Fruit fly (Drosophila melanogaster): Measurements from ENCODE around the gene mei-P26.

Gene mei-P26

dm6 chrX:9163110-9163509 is at the start of gene mei-P26:
TSS of gene mei-P26 (plus strand) at chrX:9163255.
- no peak for TF ChIP-seq tj (GFP tag; optimal IDR thresholded peaks at IDR 0.05)
- TF ChIP-seq bab1 (GFP tag; optimal IDR thresholded peaks at IDR 0.05), result peak; percentile 79
- no peak for TF ChIP-seq Clk (GFP tag; optimal IDR thresholded peaks at IDR 0.05)
- peak; percentile 11 for TF ChIP-seq ovo (GFP tag; optimal IDR thresholded peaks at IDR 0.05)
- no peak for TF ChIP-seq CG33017 (tag; optimal IDR thresholded peaks at IDR 0.05)
- no peak for TF ChIP-seq CG5204 (GFP tag; optimal IDR thresholded peaks at IDR 0.05)
- no peak for TF ChIP-seq cic (GFP tag; optimal IDR thresholded peaks at IDR 0.05)
- TF ChIP-seq CG7101 (tag; optimal IDR thresholded peaks at IDR 0.05), result no peak
- TF ChIP-seq cnc (optimal IDR thresholded peaks at IDR 0.05), result no peak
- TF ChIP-seq Crg-1 (GFP tag; optimal IDR thresholded peaks at IDR 0.05), result peak; percentile 10
- no peak for TF ChIP-seq CG1620 (GFP tag; optimal IDR thresholded peaks at IDR 0.05)
- TF ChIP-seq CG11617 (GFP tag; optimal IDR thresholded peaks at IDR 0.05), result no peak
- peak; percentile 37 for TF ChIP-seq Mnt (GFP tag; optimal IDR thresholded peaks at IDR 0.05)
- TF ChIP-seq kay (GFP tag; ENCODE audit: borderline replicate concordance), result no peak
- no peak for TF ChIP-seq toe (GFP tag; optimal IDR thresholded peaks at IDR 0.05)
- peak; percentile 37 for TF ChIP-seq CG14711 (tag; optimal IDR thresholded peaks at IDR 0.05)

- TF ChIP-seq bab1 (GFP tag; optimal IDR thresholded peaks at IDR 0.05) (no peak), Hr96 (GFP tag; optimal IDR thresholded peaks at IDR 0.05) (no peak), CG7101 (tag; optimal IDR thresholded peaks at IDR 0.05) (no peak), kay (GFP tag; ENCODE audit: borderline replicate concordance) (no peak), CG5204 (GFP tag; optimal IDR thresholded peaks at IDR 0.05) (no peak), toe (GFP tag; optimal IDR thresholded peaks at IDR 0.05) (no peak), CG14711 (tag; optimal IDR thresholded peaks at IDR 0.05) (no peak), Clk (GFP tag; optimal IDR thresholded peaks at IDR 0.05) (no peak), cic (GFP tag; optimal IDR thresholded peaks at IDR 0.05) (no peak)
Measured at dm6 chrX:9117831-9118230, 45.2 kb upstream of the mei-P26 start.

- TF ChIP-seq pad (GFP tag; optimal IDR thresholded peaks at IDR 0.05) (no peak), CG7101 (tag; optimal IDR thresholded peaks at IDR 0.05) (no peak), CG1620 (GFP tag; optimal IDR thresholded peaks at IDR 0.05) (no peak), Clk (GFP tag; optimal IDR thresholded peaks at IDR 0.05) (no peak), CG12768 (GFP tag; optimal IDR thresholded peaks at IDR 0.05) (no peak), Crg-1 (GFP tag; optimal IDR thresholded peaks at IDR 0.05) (no peak), cnc (optimal IDR thresholded peaks at IDR 0.05) (no peak), Hr96 (GFP tag; optimal IDR thresholded peaks at IDR 0.05) (no peak), cic (GFP tag; optimal IDR thresholded peaks at IDR 0.05) (no peak), CG33017 (tag; optimal IDR thresholded peaks at IDR 0.05) (no peak), tj (GFP tag; optimal IDR thresholded peaks at IDR 0.05) (no peak), CG7045 (GFP tag; optimal IDR thresholded peaks at IDR 0.05) (no peak), bab1 (GFP tag; optimal IDR thresholded peaks at IDR 0.05) (no peak), kay (GFP tag; ENCODE audit: borderline replicate concordance) (no peak), ovo (GFP tag; optimal IDR thresholded peaks at IDR 0.05) (no peak), Mnt (GFP tag; optimal IDR thresholded peaks at IDR 0.05) (no peak), CG11617 (GFP tag; optimal IDR thresholded peaks at IDR 0.05) (no peak)
Measured at dm6 chrX:9118961-9119633, 44.0 kb upstream of the mei-P26 start.

- no peak for TF ChIP-seq Hr96 (GFP tag; optimal IDR thresholded peaks at IDR 0.05)
Measured at dm6 chrX:9119671-9120364, 43.2 kb upstream of the mei-P26 start.

dm6 chrX:9120828-9121754 is 42.0 kb upstream of the mei-P26 start:
- TF ChIP-seq bab1 (GFP tag; optimal IDR thresholded peaks at IDR 0.05) (peak; percentile 17), CG14711 (tag; optimal IDR thresholded peaks at IDR 0.05) (peak; percentile 32), CG7045 (GFP tag; optimal IDR thresholded peaks at IDR 0.05) (no peak), ovo (GFP tag; optimal IDR thresholded peaks at IDR 0.05) (no peak)

- TF ChIP-seq toe (GFP tag; optimal IDR thresholded peaks at IDR 0.05) (no peak), CG11617 (GFP tag; optimal IDR thresholded peaks at IDR 0.05) (no peak), kay (GFP tag; ENCODE audit: borderline replicate concordance) (no peak), CG33017 (tag; optimal IDR thresholded peaks at IDR 0.05) (no peak), Clk (GFP tag; optimal IDR thresholded peaks at IDR 0.05) (no peak), Crg-1 (GFP tag; optimal IDR thresholded peaks at IDR 0.05) (no peak), ovo (GFP tag; optimal IDR thresholded peaks at IDR 0.05) (no peak), CG7101 (tag; optimal IDR thresholded peaks at IDR 0.05) (no peak), CG7045 (GFP tag; optimal IDR thresholded peaks at IDR 0.05) (no peak), pad (GFP tag; optimal IDR thresholded peaks at IDR 0.05) (no peak), cic (GFP tag; optimal IDR thresholded peaks at IDR 0.05) (no peak), CG5204 (GFP tag; optimal IDR thresholded peaks at IDR 0.05) (no peak), tj (GFP tag; optimal IDR thresholded peaks at IDR 0.05) (no peak), Hr96 (GFP tag; optimal IDR thresholded peaks at IDR 0.05) (no peak), CG1620 (GFP tag; optimal IDR thresholded peaks at IDR 0.05) (no peak), CG12768 (GFP tag; optimal IDR thresholded peaks at IDR 0.05) (no peak), Mnt (GFP tag; optimal IDR thresholded peaks at IDR 0.05) (no peak), cnc (optimal IDR thresholded peaks at IDR 0.05) (no peak), CG14711 (tag; optimal IDR thresholded peaks at IDR 0.05) (no peak)
Measured at dm6 chrX:9122492-9122891, 40.6 kb upstream of the mei-P26 start.
